Fruit fly (Drosophila melanogaster): ENCODE data around the gene CBP.

dm6 chrX:7358496-7358895 lies 21.3 kb downstream of the CBP start, which contains the start of gene CG1999:
- TF ChIP-seq tj (GFP tag; optimal IDR thresholded peaks at IDR 0.05) (no peak), CG1620 (GFP tag; optimal IDR thresholded peaks at IDR 0.05) (no peak), CG14711 (tag; optimal IDR thresholded peaks at IDR 0.05) (no peak), kay (GFP tag; ENCODE audit: borderline replicate concordance) (no peak)
